Worm (Caenorhabditis elegans) whole organism, early embryonic: ENCODE results near the gene srz-97.

Source experiments
- ets-7 ChIP-seq: sonication (generic microtip); optimal IDR thresholded peaks from 2 replicates; lab custom pipeline; 2016; ENCODE audit warnings: missing genotype, missing genetic modification characterization, missing compliant biosample characterization
- sea-1 ChIP-seq: fragments of 200-800 bp; sonication (Bioruptor generic); conservative IDR thresholded peaks from 2 replicates; pipeline ENCODE4 v1.3.6; 2022; ENCODE audit warnings: missing genetic modification characterization, missing compliant biosample characterization
- tbx-11 ChIP-seq: fragments of 200-800 bp; sonication (Bioruptor generic); IDR thresholded peaks from 2 replicates; pipeline ENCODE4 v1.3.6; 2022; ENCODE audit warnings: missing genetic modification characterization, missing compliant biosample characterization

ce11 chrV:14472229-14472628 lies 4.2 kb upstream of the srz-97 start, which contains the start of gene clec-227:
- TF ChIP-seq sea-1 (GFP tag; lab: Robert Waterston, UW) (no peak), ets-7 (tag; lab: Kevin White, UChicago) (no peak), tbx-11 (GFP tag; lab: Robert Waterston, UW) (no peak)
